Worm (Caenorhabditis elegans): Measurements from ENCODE around the gene T19D2.3.

- no peak for TF ChIP-seq unc-62 (GFP tag; optimal IDR thresholded peaks at IDR 0.05)
- TF ChIP-seq ztf-11 (tag; optimal IDR thresholded peaks at IDR 0.05), result no peak
- TF ChIP-seq eor-1 (tag; optimal IDR thresholded peaks at IDR 0.05), result no peak
- no peak for TF ChIP-seq mdl-1 (tag; optimal IDR thresholded peaks at IDR 0.05)
- no peak for TF ChIP-seq nhr-12 (tag; optimal IDR thresholded peaks at IDR 0.05)
- TF ChIP-seq ama-1 (optimal IDR thresholded peaks at IDR 0.05), result no peak
- no peak for TF ChIP-seq snpc-4 (tag; optimal IDR thresholded peaks at IDR 0.05)
Measured at ce11 chrX:3949026-3949425, 10.0 kb downstream of the T19D2.3 start.

All from whole organism, L3 larva.